Fruit fly (Drosophila melanogaster) S2 (cell line): ENCODE measurements around the gene CG15625.

ENCODE experiments used
- CG8478 ChIP-seq: fragments of >200 bp; optimal IDR thresholded peaks from 2 replicates; lab custom pipeline; 2018
- CTCF ChIP-seq, 2 experiments: fragments of >200 bp; optimal IDR thresholded peaks; 2 replicates each; lab custom pipeline; 2018

DNA sequence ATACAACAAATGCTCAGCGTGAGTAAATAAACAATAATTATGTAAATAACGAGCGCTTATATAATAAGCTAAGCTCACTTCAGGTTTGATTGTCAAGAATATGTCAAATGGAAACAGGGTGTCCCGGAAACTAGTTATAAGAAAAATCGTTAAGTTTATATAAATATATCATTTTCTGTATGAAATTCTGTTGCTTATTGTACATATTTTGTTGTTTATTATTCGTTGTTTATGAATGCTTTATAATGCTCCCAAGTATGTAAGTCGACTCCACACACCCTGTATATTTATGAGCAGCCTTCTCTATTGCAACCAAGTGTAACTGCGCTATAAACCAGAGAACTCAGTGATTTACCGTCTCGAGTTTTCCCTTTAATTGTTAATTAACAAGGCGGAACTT, 40.7 kb downstream of the CG15625 start:
- TF ChIP-seq CG8478 (lab: Kevin White, UChicago) = no peak
- no peak for TF ChIP-seq CTCF (optimal IDR thresholded peaks at IDR 0.05; lab: Kevin White, UChicago)
